Fruit fly (Drosophila melanogaster) whole organism, embryonic: ENCODE data around the gene Muc91C.

Experiments
- Abd-B ChIP-seq: fragments of 200-800 bp; sonication (Bioruptor generic); optimal IDR thresholded peaks from 2 replicates; lab custom pipeline; 2018; ENCODE audit warnings: missing biosample characterization, mild to moderate bottlenecking, missing genetic modification characterization, moderate library complexity
- Asciz ChIP-seq: fragments of 200-800 bp; sonication (Bioruptor generic); optimal IDR thresholded peaks from 2 replicates; lab custom pipeline; 2017; ENCODE audit warnings: missing biosample characterization, mild to moderate bottlenecking, missing genetic modification characterization, missing genetic modification reagents
- CG10147 ChIP-seq: fragments of 200-800 bp; sonication (Bioruptor generic); optimal IDR thresholded peaks from 2 replicates; lab custom pipeline; 2019; ENCODE audit warnings: missing biosample characterization, mild to moderate bottlenecking, missing genetic modification characterization, moderate library complexity
- CG10267 ChIP-seq: fragments of 200-800 bp; sonication (Bioruptor generic); optimal IDR thresholded peaks from 2 replicates; lab custom pipeline; 2018; ENCODE audit warnings: missing biosample characterization, mild to moderate bottlenecking, missing genetic modification characterization, moderate library complexity
- CG11504 ChIP-seq: fragments of 200-800 bp; sonication (Bioruptor generic); optimal IDR thresholded peaks from 3 replicates; lab custom pipeline; 2019; ENCODE audit warnings: missing biosample characterization, mild to moderate bottlenecking, missing genetic modification characterization, moderate library complexity
- CG13894 ChIP-seq: fragments of 200-800 bp; sonication (Bioruptor generic); optimal IDR thresholded peaks from 3 replicates; lab custom pipeline; 2018; ENCODE audit warnings: missing biosample characterization, mild to moderate bottlenecking, missing genetic modification characterization, moderate library complexity
- CG14441 ChIP-seq: fragments of 200-800 bp; sonication (Bioruptor generic); IDR thresholded peaks from 2 replicates; pipeline ENCODE4 v1.3.6; 2022; ENCODE audit warnings: missing biosample characterization, missing genetic modification characterization
- CG15514 ChIP-seq: fragments of 200-800 bp; sonication (Bioruptor generic); optimal IDR thresholded peaks from 3 replicates; lab custom pipeline; 2017; ENCODE audit warnings: missing biosample characterization, missing genetic modification characterization, mild to moderate bottlenecking, moderate library complexity, missing genetic modification reagents
- CG15601 ChIP-seq: fragments of 200-800 bp; sonication (Bioruptor generic); optimal IDR thresholded peaks from 3 replicates; lab custom pipeline; 2019; ENCODE audit warnings: missing biosample characterization, mild to moderate bottlenecking, missing genetic modification characterization, moderate library complexity
- CG17186 ChIP-seq: fragments of 200-800 bp; sonication (Bioruptor generic); optimal IDR thresholded peaks from 3 replicates; lab custom pipeline; 2017; ENCODE audit warnings: missing biosample characterization, missing genetic modification reagents, missing genetic modification characterization
- CG17359 ChIP-seq: fragments of 200-800 bp; sonication (Bioruptor generic); optimal IDR thresholded peaks from 3 replicates; lab custom pipeline; 2018; ENCODE audit warnings: missing biosample characterization, mild to moderate bottlenecking, missing genetic modification characterization, moderate library complexity
- CG18011 ChIP-seq: fragments of 200-800 bp; sonication (Bioruptor generic); optimal IDR thresholded peaks from 2 replicates; lab custom pipeline; 2017; ENCODE audit warnings: missing biosample characterization, missing genetic modification characterization, mild to moderate bottlenecking, moderate library complexity, missing genotype
- CG18262 ChIP-seq: fragments of 200-800 bp; optimal IDR thresholded peaks from 3 replicates; lab custom pipeline; 2019; ENCODE audit warnings: missing biosample characterization, mild to moderate bottlenecking, missing genetic modification characterization, moderate library complexity
- CG2120 ChIP-seq: fragments of 200-800 bp; sonication (Bioruptor generic); optimal IDR thresholded peaks from 3 replicates; lab custom pipeline; 2016; ENCODE audit warnings: missing biosample characterization, missing genetic modification characterization
- CG2712 ChIP-seq: fragments of 200-800 bp; optimal IDR thresholded peaks from 3 replicates; lab custom pipeline; 2019; ENCODE audit warnings: missing biosample characterization, mild to moderate bottlenecking, missing genetic modification characterization, moderate library complexity
- CG30403 ChIP-seq: fragments of 200-800 bp; sonication (Bioruptor generic); optimal IDR thresholded peaks from 3 replicates; lab custom pipeline; 2016; ENCODE audit warnings: missing biosample characterization, missing genetic modification characterization
- CG31388 ChIP-seq: fragments of 200-800 bp; sonication (Bioruptor generic); optimal IDR thresholded peaks from 2 replicates; lab custom pipeline; 2016; ENCODE audit warnings: missing biosample characterization, missing genetic modification characterization
- CG32772 ChIP-seq: fragments of 200-800 bp; sonication (Bioruptor generic); IDR thresholded peaks from 2 replicates; pipeline ENCODE4 v1.3.6; 2022; ENCODE audit warnings: missing biosample characterization, missing genetic modification characterization
- CG4707 ChIP-seq: fragments of 200-800 bp; sonication (Bioruptor generic); optimal IDR thresholded peaks from 2 replicates; lab custom pipeline; 2018; ENCODE audit warnings: missing biosample characterization, mild to moderate bottlenecking, missing genetic modification characterization, moderate library complexity
- CG4854 ChIP-seq: fragments of 200-800 bp; sonication (Bioruptor generic); optimal IDR thresholded peaks from 2 replicates; lab custom pipeline; 2016; ENCODE audit warnings: missing biosample characterization, missing genetic modification characterization, inconsistent platforms
- CG6689 ChIP-seq: fragments of 200-800 bp; sonication (Bioruptor generic); IDR thresholded peaks from 2 replicates; pipeline ENCODE4 v1.3.6; 2022; ENCODE audit warnings: missing biosample characterization, missing genetic modification characterization
- CG8290 ChIP-seq, 3 experiments: fragments of 200-800 bp; sonication (Bioruptor generic); optimal IDR thresholded peaks; 2 replicates each; lab custom pipeline; 2016 to 2019; ENCODE audit warnings: missing biosample characterization in 3 of 3, missing genetic modification characterization in 3 of 3, mild to moderate bottlenecking in 2 of 3, moderate library complexity in 1 of 3
- CG9215 ChIP-seq: fragments of 200-800 bp; sonication (Bioruptor generic); IDR thresholded peaks from 2 replicates; pipeline ENCODE4 v1.3.6; 2022; ENCODE audit warnings: missing biosample characterization, missing genetic modification characterization
- D19A ChIP-seq: fragments of 200-800 bp; optimal IDR thresholded peaks from 3 replicates; lab custom pipeline; 2019; ENCODE audit warnings: missing biosample characterization, mild to moderate bottlenecking, missing genetic modification characterization, moderate library complexity
- Dll ChIP-seq: fragments of 200-800 bp; sonication (Bioruptor generic); IDR thresholded peaks from 4 replicates; pipeline ENCODE4 v1.3.6; 2022; ENCODE audit warnings: missing biosample characterization, missing genetic modification characterization; ENCODE audit not compliant: partially characterized antibody
- Doc3 ChIP-seq: fragments of 200-800 bp; sonication (Bioruptor generic); IDR thresholded peaks from 3 replicates; pipeline ENCODE4 v1.3.6; 2022; ENCODE audit warnings: missing biosample characterization, missing genetic modification characterization; ENCODE audit not compliant: partially characterized antibody
- Dp ChIP-seq: fragments of 200-800 bp; sonication (Bioruptor generic); optimal IDR thresholded peaks from 2 replicates; lab custom pipeline; 2018; ENCODE audit warnings: missing biosample characterization, mild to moderate bottlenecking, missing genetic modification characterization, moderate library complexity
- Hr3 ChIP-seq: fragments of 200-800 bp; sonication (Bioruptor generic); optimal IDR thresholded peaks from 3 replicates; lab custom pipeline; 2016; ENCODE audit warnings: missing biosample characterization, missing genetic modification characterization
- Hr51 ChIP-seq, 2 experiments: fragments of 200-800 bp; sonication (Bioruptor generic); optimal IDR thresholded peaks; 2 replicates in 1 of 2; 3 replicates in 1 of 2; lab custom pipeline; 2016 to 2018; ENCODE audit warnings: missing biosample characterization in 2 of 2, missing genetic modification characterization in 2 of 2, mild to moderate bottlenecking in 1 of 2, moderate library complexity in 1 of 2
- Hr78 ChIP-seq, 2 experiments: fragments of 200-800 bp in 1 of 2; fragments of >200 bp in 1 of 2; sonication (Bioruptor generic) in 1 of 2; optimal IDR thresholded peaks; 2 replicates each; lab custom pipeline; 2017 to 2019; ENCODE audit warnings: missing biosample characterization in 2 of 2, missing genetic modification characterization in 2 of 2, mild to moderate bottlenecking in 1 of 2, moderate library complexity in 1 of 2
- Max ChIP-seq: fragments of 200-800 bp; sonication (Bioruptor generic); optimal IDR thresholded peaks from 2 replicates; lab custom pipeline; 2016; ENCODE audit warnings: missing biosample characterization, mild to moderate bottlenecking, missing genetic modification characterization
- NFAT ChIP-seq: fragments of 200-800 bp; sonication (Bioruptor generic); IDR thresholded peaks from 2 replicates; pipeline ENCODE4 v1.3.6; 2022; ENCODE audit warnings: missing biosample characterization, missing genetic modification characterization
- Nf-YA ChIP-seq: fragments of 200-800 bp; sonication (Bioruptor generic); IDR thresholded peaks from 2 replicates; pipeline ENCODE4 v1.3.6; 2022; ENCODE audit warnings: missing biosample characterization, missing genetic modification characterization
- NfI ChIP-seq: fragments of 200-800 bp; sonication (Bioruptor generic); optimal IDR thresholded peaks from 3 replicates; lab custom pipeline; 2018; ENCODE audit warnings: missing biosample characterization, mild to moderate bottlenecking, missing genetic modification characterization, moderate library complexity
- Sox102F ChIP-seq: fragments of 200-800 bp; sonication (Bioruptor generic); optimal IDR thresholded peaks from 2 replicates; lab custom pipeline; 2018; ENCODE audit warnings: missing biosample characterization, mild to moderate bottlenecking, missing genetic modification characterization, moderate library complexity
- amos ChIP-seq: fragments of 200-800 bp; sonication (Bioruptor generic); IDR thresholded peaks from 2 replicates; pipeline ENCODE4 v1.3.6; 2022; ENCODE audit warnings: missing biosample characterization, missing genetic modification characterization; ENCODE audit not compliant: partially characterized antibody
- ato ChIP-seq: fragments of 200-800 bp; sonication (Bioruptor generic); IDR thresholded peaks from 2 replicates; pipeline ENCODE4 v1.3.6; 2022; ENCODE audit warnings: missing biosample characterization, missing genetic modification characterization; ENCODE audit not compliant: partially characterized antibody
- fru ChIP-seq: fragments of >200 bp; optimal IDR thresholded peaks from 2 replicates; lab custom pipeline; 2017
- gfzf ChIP-seq: fragments of 200-800 bp; sonication (Bioruptor generic); optimal IDR thresholded peaks from 2 replicates; lab custom pipeline; 2016; ENCODE audit warnings: missing biosample characterization, mild to moderate bottlenecking, missing genetic modification characterization, moderate library complexity
- lilli ChIP-seq: fragments of 200-800 bp; sonication (Bioruptor generic); optimal IDR thresholded peaks from 3 replicates; lab custom pipeline; 2016; ENCODE audit warnings: missing biosample characterization, missing genetic modification characterization
- mirr ChIP-seq: fragments of 200-800 bp; sonication (Bioruptor generic); optimal IDR thresholded peaks from 3 replicates; lab custom pipeline; 2018; ENCODE audit warnings: missing biosample characterization, mild to moderate bottlenecking, missing genetic modification characterization
- org-1 ChIP-seq: fragments of 200-800 bp; sonication (Bioruptor generic); optimal IDR thresholded peaks from 2 replicates; lab custom pipeline; 2017; ENCODE audit warnings: missing biosample characterization, missing genetic modification characterization
- pho ChIP-seq: fragments of 200-800 bp; sonication (Bioruptor generic); optimal IDR thresholded peaks from 2 replicates; lab custom pipeline; 2016; ENCODE audit warnings: missing biosample characterization, missing genetic modification characterization
- pzg ChIP-seq: fragments of 200-800 bp; sonication (Bioruptor generic); optimal IDR thresholded peaks from 3 replicates; lab custom pipeline; 2018; ENCODE audit warnings: missing biosample characterization, mild to moderate bottlenecking, missing genetic modification characterization, moderate library complexity
- run ChIP-seq: fragments of 200-800 bp; sonication (Bioruptor generic); optimal IDR thresholded peaks from 3 replicates; lab custom pipeline; 2018; ENCODE audit warnings: missing biosample characterization, mild to moderate bottlenecking, missing genetic modification characterization
- sqz ChIP-seq: fragments of 200-800 bp; sonication (Bioruptor generic); optimal IDR thresholded peaks from 3 replicates; lab custom pipeline; 2018; ENCODE audit warnings: missing biosample characterization, mild to moderate bottlenecking, missing genetic modification characterization
- sug ChIP-seq: fragments of 200-800 bp; optimal IDR thresholded peaks from 2 replicates; lab custom pipeline; 2019; ENCODE audit warnings: missing biosample characterization, mild to moderate bottlenecking, missing genetic modification characterization, moderate library complexity
- ttk ChIP-seq: fragments of 200-800 bp; sonication (Bioruptor generic); IDR thresholded peaks from 2 replicates; pipeline ENCODE4 v2.1.2; 2022; ENCODE audit warnings: missing biosample characterization, missing genetic modification characterization
- usp ChIP-seq: fragments of >200 bp; optimal IDR thresholded peaks from 2 replicates; lab custom pipeline; 2017; ENCODE audit warnings: missing biosample characterization, missing genetic modification characterization

Gene Muc91C

dm6 chr3R:18677500-18677940, 15.0 kb downstream of the Muc91C start, which contains the start of the genes dind and CG7706 (continued):
- TF ChIP-seq Sox102F (GFP tag; lab: Kevin White, UChicago) (no peak), Nf-YA (GFP tag; lab: Robert Waterston, UW) (no peak), CG6689 (GFP tag; lab: Robert Waterston, UW) (peak; percentile 45; the same call in 1 of the 2 replicates), Abd-B (GFP tag; lab: Kevin White, UChicago) (peak; percentile 7), CG32772 (GFP tag; lab: Robert Waterston, UW) (no peak), CG17359 (tag; lab: Kevin White, UChicago) (no peak), D19A (tag; lab: Kevin White, UChicago) (no peak), Dp (GFP tag; lab: Kevin White, UChicago) (peak; percentile 40), CG15514 (GFP tag; lab: Kevin White, UChicago) (peak; percentile 9), CG31388 (GFP tag; lab: Kevin White, UChicago) (no peak), Hr3 (GFP tag; lab: Kevin White, UChicago) (no peak), CG13894 (tag; lab: Kevin White, UChicago) (no peak), Asciz (GFP tag; lab: Kevin White, UChicago) (no peak), CG2712 (tag; lab: Kevin White, UChicago) (no peak), run (tag; lab: Kevin White, UChicago) (no peak), amos (no peak), NfI (GFP tag; lab: Kevin White, UChicago) (no peak), Hr78 (GFP tag; optimal IDR thresholded peaks at IDR 0.05; lab: Kevin White, UChicago) (no peak), Dll (GFP tag; lab: Robert Waterston, UW) (no peak), org-1 (GFP tag; lab: Kevin White, UChicago) (no peak), CG10267 (peak; percentile 90), CG17186 (GFP tag; lab: Kevin White, UChicago) (no peak), CG18262 (no peak), ato (GFP tag; lab: Robert Waterston, UW) (no peak), CG10147 (no peak), sug (tag; lab: Kevin White, UChicago) (no peak), fru (lab: Kevin White, UChicago) (no peak), pzg (peak; percentile 51), CG30403 (GFP tag; lab: Kevin White, UChicago) (peak; percentile 12), Hr51 (GFP tag; optimal IDR thresholded peaks at IDR 0.05; lab: Kevin White, UChicago) (no peak), CG15601 (no peak), CG14441 (GFP tag; lab: Robert Waterston, UW) (no peak), pho (GFP tag; lab: Kevin White, UChicago) (no peak), usp (no peak), Doc3 (GFP tag; lab: Robert Waterston, UW) (no peak), NFAT (GFP tag; lab: Robert Waterston, UW) (no peak), CG9215 (GFP tag; lab: Robert Waterston, UW) (no peak), CG4854 (GFP tag; lab: Kevin White, UChicago) (no peak), CG8290 (GFP tag; optimal IDR thresholded peaks at IDR 0.05; lab: Kevin White, UChicago) (no peak), CG8290 (tag; optimal IDR thresholded peaks at IDR 0.05; lab: Kevin White, UChicago) (no peak), CG11504 (tag; lab: Kevin White, UChicago) (no peak), CG4707 (no peak), Max (GFP tag; lab: Kevin White, UChicago) (peak; percentile 23), gfzf (GFP tag; lab: Kevin White, UChicago) (peak; percentile 72), mirr (no peak), CG18011 (GFP tag; lab: Kevin White, UChicago) (peak; percentile 42), lilli (GFP tag; lab: Kevin White, UChicago) (no peak), ttk (no peak), CG2120 (GFP tag; lab: Kevin White, UChicago) (peak; percentile 33), sqz (GFP tag; lab: Kevin White, UChicago) (no peak)
